Worm (Caenorhabditis elegans): ENCODE results near the gene F56C3.9.
A peak's percentile ranks its signal among the peaks of the same experiment; 100 is the strongest.

The F56C3.9 gene

DNA sequence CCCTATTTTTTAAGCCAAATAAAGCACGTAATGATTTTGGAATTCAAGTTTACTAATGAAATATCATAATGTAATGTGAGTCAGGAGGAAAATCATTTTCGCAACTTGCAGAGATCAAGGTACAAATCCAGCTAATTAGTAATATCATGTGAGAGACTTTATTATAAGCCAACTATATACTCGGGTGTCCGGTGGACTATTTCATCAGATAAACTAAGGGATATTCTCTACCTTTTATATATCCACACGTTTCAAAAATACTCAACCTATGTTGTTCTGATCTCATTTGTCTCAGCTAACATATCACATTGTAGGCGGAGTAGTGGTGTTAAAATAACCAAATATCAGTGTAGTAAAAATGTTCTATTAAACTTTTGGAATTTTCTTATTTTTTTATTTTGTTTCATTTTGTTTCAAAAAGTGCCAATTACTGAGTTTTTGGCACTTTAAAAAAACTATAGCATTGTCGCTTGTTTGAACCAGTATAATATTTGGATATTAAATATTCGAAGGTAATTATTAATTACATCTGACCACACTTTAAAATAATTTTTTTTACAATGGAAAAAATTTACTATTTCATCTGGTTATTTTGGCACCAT lies 4.3 kb downstream of the F56C3.9 start:
- peak; percentile 98 for TF ChIP-seq sdc-2 (tag; optimal IDR thresholded peaks at IDR 0.05)
- peak; percentile 73 for TF ChIP-seq hlh-30 (tag; optimal IDR thresholded peaks at IDR 0.05; ENCODE audit: insufficient read depth)
- no peak for TF ChIP-seq Y22D7AL.16 (tag; optimal IDR thresholded peaks at IDR 0.05)
- TF ChIP-seq eyg-1 (tag; optimal IDR thresholded peaks at IDR 0.05) = no peak
- peak; percentile 19 for TF ChIP-seq nfya-1 (tag; optimal IDR thresholded peaks at IDR 0.05)
- TF ChIP-seq ceh-31 (tag; optimal IDR thresholded peaks at IDR 0.05) = peak; percentile 44
- TF ChIP-seq unc-42 (tag; optimal IDR thresholded peaks at IDR 0.05) = peak; percentile 50
- TF ChIP-seq lim-6 (tag; optimal IDR thresholded peaks at IDR 0.05) = no peak

DNA sequence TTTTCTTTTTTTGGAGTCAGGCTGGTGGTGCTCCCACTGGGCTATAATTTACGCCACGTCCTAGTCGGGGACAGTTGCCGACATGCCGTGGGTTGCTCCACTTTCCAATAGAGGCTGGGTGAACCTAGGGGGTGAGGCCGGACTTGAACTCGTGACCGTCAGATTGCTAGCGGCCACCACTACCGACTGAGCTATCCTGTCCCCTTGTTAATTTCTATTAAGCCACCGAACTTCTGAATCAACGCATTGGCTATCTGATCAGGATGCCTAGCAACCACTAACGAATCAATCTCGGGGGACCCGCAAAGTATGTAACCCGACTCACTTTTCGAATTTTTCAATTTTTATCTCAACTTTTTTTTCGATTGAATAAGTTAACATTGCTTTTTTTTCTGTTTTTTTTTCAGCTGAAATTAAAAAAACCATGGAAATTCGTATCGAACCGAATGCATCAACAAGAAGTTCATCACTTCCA lies 6.9 kb downstream of the F56C3.9 start, which contains the start of gene F56C3.1:
TSS of gene F56C3.1 (plus strand) at position 425 of the 475 bp plus-strand sequence.
- TF ChIP-seq sdc-2 (tag; optimal IDR thresholded peaks at IDR 0.05) (peak; percentile 93), nfya-1 (tag; optimal IDR thresholded peaks at IDR 0.05) (no peak), ahr-1 (tag; optimal IDR thresholded peaks at IDR 0.05) (no peak), lim-6 (tag; optimal IDR thresholded peaks at IDR 0.05) (no peak), ceh-14 (tag; optimal IDR thresholded peaks at IDR 0.05) (no peak)

DNA sequence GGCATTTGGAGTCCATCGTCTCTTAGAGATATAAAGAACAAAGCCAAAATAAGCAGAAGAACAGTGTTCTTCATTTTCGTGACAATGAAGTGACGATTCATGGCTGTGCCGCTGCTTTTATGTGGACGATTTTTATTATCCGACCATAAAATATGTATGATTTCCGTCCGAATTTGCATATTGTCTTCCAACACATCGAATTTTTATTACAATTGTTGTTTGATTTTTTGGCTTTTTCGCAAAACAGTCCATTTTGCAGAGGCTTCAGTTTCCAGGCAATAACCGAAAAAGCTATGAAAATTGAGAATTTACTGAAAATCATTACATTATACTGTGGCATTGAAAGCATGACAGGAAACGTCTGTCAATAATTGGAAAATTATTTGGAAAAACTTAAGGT lies 9.3 kb downstream of the F56C3.9 start, which contains the start of gene F56C3.8:
TSS of gene F56C3.8 (minus strand) at position 101 of the 400 bp plus-strand sequence.
- TF ChIP-seq ceh-24 (tag; optimal IDR thresholded peaks at IDR 0.05) (no peak), Y22D7AL.16 (tag; optimal IDR thresholded peaks at IDR 0.05) (no peak), unc-86 (tag; optimal IDR thresholded peaks at IDR 0.05) (no peak), npax-4 (tag; optimal IDR thresholded peaks at IDR 0.05) (no peak), mec-3 (tag; optimal IDR thresholded peaks at IDR 0.05; ENCODE audit: borderline replicate concordance) (no peak), tbx-2 (tag; optimal IDR thresholded peaks at IDR 0.05) (no peak), hlh-30 (tag; optimal IDR thresholded peaks at IDR 0.05; ENCODE audit: insufficient read depth) (no peak), ztf-16 (tag; optimal IDR thresholded peaks at IDR 0.05) (no peak), hlh-13 (GFP tag; optimal IDR thresholded peaks at IDR 0.05) (no peak), ama-1 (optimal IDR thresholded peaks at IDR 0.05) (no peak), dmd-4 (tag; optimal IDR thresholded peaks at IDR 0.05; ENCODE audit: borderline replicate concordance) (no peak), fkh-10 (GFP tag; optimal IDR thresholded peaks at IDR 0.05) (no peak), gmeb-2 (tag; optimal IDR thresholded peaks at IDR 0.05) (no peak)

DNA sequence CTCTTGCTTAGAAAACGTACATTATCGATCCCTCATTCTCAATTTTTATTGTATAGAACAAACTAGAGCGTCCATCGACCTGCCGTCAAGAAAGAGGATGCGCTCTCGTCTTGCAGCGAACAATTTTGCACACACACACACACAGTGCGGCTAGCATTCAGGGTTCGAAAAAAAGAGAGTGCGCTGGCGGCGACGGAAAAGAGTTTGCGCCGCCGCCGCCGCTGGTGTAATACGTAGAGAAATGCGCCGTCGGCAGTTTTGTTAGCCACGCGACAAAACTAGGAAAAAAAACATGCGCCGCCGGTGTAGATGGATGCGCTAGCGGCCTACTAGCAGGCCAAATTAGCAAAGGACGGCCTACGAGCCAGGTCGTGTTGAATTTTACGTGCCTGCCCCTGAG lies 10.2 kb downstream of the F56C3.9 start:
- peak; percentile 64 for TF ChIP-seq sdc-2 (tag; optimal IDR thresholded peaks at IDR 0.05)
- no peak for TF ChIP-seq ceh-2 (tag; optimal IDR thresholded peaks at IDR 0.05)
- no peak for TF ChIP-seq gmeb-2 (tag; optimal IDR thresholded peaks at IDR 0.05)

DNA sequence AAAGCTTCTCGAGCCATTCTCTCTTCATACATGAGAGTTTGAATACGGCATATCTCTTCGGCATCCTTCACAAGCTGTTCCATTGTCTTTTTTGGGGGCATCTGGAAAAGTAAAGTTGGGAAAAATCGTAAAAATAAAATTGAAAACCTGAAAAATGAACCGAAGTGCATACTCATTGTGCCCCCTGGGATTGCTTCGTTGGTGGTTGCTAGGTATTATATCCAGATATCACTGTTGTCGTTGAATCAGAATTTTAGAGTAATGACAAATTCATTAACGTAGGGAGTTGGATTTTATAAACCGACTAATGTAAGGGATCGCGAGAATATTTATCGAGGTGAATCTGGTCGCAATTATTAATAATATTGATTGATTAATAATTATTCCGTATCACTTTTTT lies 12.2 kb downstream of the F56C3.9 start, which contains the start of gene F56C3.10:
TSS of gene F56C3.10 (minus strand) at position 101 of the 400 bp plus-strand sequence.
- no peak for TF ChIP-seq ztf-16 (tag; optimal IDR thresholded peaks at IDR 0.05)

DNA sequence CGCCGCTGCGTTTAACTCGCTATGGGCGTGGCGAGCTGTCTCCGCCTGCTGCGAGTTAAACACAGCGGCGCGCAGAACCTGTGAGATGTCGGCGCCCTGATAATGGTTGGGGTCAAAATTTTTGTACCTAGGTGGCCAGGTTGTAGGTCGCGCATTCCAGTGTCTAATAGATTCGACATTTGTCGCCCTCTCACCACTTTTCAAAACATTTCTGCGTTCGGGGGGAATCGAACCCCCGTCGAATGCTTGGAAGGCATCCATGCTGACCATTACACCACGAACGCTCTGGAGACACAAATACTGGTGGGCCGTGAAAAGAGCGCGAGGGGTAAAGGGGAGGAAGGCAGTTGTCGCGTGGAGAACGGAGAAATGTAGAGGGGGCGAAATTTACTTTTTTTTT lies 14.4 kb downstream of the F56C3.9 start:
- TF ChIP-seq hlh-13 (GFP tag; optimal IDR thresholded peaks at IDR 0.05) (peak; percentile 80), ceh-31 (tag; optimal IDR thresholded peaks at IDR 0.05) (peak; percentile 68), pha-4 (tag; optimal IDR thresholded peaks at IDR 0.05) (no peak), che-1 (tag; optimal IDR thresholded peaks at IDR 0.05) (peak; percentile 86), ceh-30 (tag; optimal IDR thresholded peaks at IDR 0.05) (peak; percentile 17), T23F11.4 (GFP tag; optimal IDR thresholded peaks at IDR 0.05) (peak; percentile 60), elt-2 (tag; optimal IDR thresholded peaks at IDR 0.05) (peak; percentile 88), ceh-19 (GFP tag; optimal IDR thresholded peaks at IDR 0.05) (peak; percentile 90), unc-42 (tag; optimal IDR thresholded peaks at IDR 0.05) (peak; percentile 17), ceh-9 (tag; optimal IDR thresholded peaks at IDR 0.05) (peak; percentile 32), pqm-1 (tag; optimal IDR thresholded peaks at IDR 0.05) (peak; percentile 66), pha-2 (tag; optimal IDR thresholded peaks at IDR 0.05) (peak; percentile 81), ttx-3 (tag; optimal IDR thresholded peaks at IDR 0.05) (peak; percentile 83), tbx-7 (tag; optimal IDR thresholded peaks at IDR 0.05) (peak; percentile 53), nhr-11 (tag; optimal IDR thresholded peaks at IDR 0.05) (no peak), pat-9 (tag; optimal IDR thresholded peaks at IDR 0.05) (peak; percentile 80), npax-4 (tag; optimal IDR thresholded peaks at IDR 0.05) (peak; percentile 53), pag-3 (tag; optimal IDR thresholded peaks at IDR 0.05; ENCODE audit: borderline replicate concordance) (peak; percentile 29), dve-1 (tag; optimal IDR thresholded peaks at IDR 0.05) (no peak), gmeb-2 (tag; optimal IDR thresholded peaks at IDR 0.05) (peak; percentile 85), Y22D7AL.16 (tag; optimal IDR thresholded peaks at IDR 0.05) (peak; percentile 85), fkh-10 (GFP tag; optimal IDR thresholded peaks at IDR 0.05) (peak; percentile 16), ceh-45 (GFP tag; IDR thresholded peaks at IDR 0.05) (peak; percentile 72), unc-55 (GFP tag; optimal IDR thresholded peaks at IDR 0.05) (no peak), nfya-1 (tag; optimal IDR thresholded peaks at IDR 0.05) (peak; percentile 77), ets-4 (tag; optimal IDR thresholded peaks at IDR 0.05) (peak; percentile 62)
